Worm (Caenorhabditis elegans) whole organism, L2 larva: ENCODE measurements around the gene C08E8.4.

ENCODE experiments used
- F13H6.1 ChIP-seq: sonication (generic microtip); optimal IDR thresholded peaks from 2 replicates; lab custom pipeline; 2016; ENCODE audit warnings: missing genetic modification characterization, missing compliant biosample characterization
- Y55F3AM.14 ChIP-seq: fragments of 200-800 bp; sonication (Bioruptor generic); optimal IDR thresholded peaks from 2 replicates; lab custom pipeline; 2018; ENCODE audit warnings: mild to moderate bottlenecking, missing genetic modification characterization, missing compliant biosample characterization
- ZK546.5 ChIP-seq: sonication (generic microtip); optimal IDR thresholded peaks from 2 replicates; lab custom pipeline; 2017; ENCODE audit warnings: missing biosample characterization, missing genetic modification characterization
- alr-1 ChIP-seq: fragments of 150-350 bp; optimal IDR thresholded peaks from 2 replicates; lab custom pipeline; 2014; ENCODE audit warnings: missing biosample characterization, missing genetic modification characterization
- aly-2 ChIP-seq: fragments of 150-350 bp; optimal IDR thresholded peaks from 2 replicates; lab custom pipeline; 2014; ENCODE audit warnings: missing biosample characterization, missing genetic modification characterization
- ama-1 ChIP-seq: fragments of 150-350 bp; optimal IDR thresholded peaks from 2 replicates; lab custom pipeline; 2018; ENCODE audit warnings: inconsistent platforms
- blmp-1 ChIP-seq: sonication (generic microtip); optimal IDR thresholded peaks from 2 replicates; lab custom pipeline; 2017; ENCODE audit warnings: missing genetic modification characterization, mild to moderate bottlenecking, missing compliant biosample characterization, antibody characterized with exemption, moderate library complexity; ENCODE audit not compliant: insufficient read depth
- ceh-16 ChIP-seq: fragments of 150-350 bp; optimal IDR thresholded peaks from 2 replicates; lab custom pipeline; 2014; ENCODE audit warnings: missing biosample characterization, missing genetic modification characterization
- crh-2 ChIP-seq: sonication (generic microtip); optimal IDR thresholded peaks from 2 replicates; lab custom pipeline; 2017; ENCODE audit warnings: missing biosample characterization, missing genetic modification characterization
- dmd-4 ChIP-seq: sonication (generic microtip); optimal IDR thresholded peaks from 2 replicates; lab custom pipeline; 2017; ENCODE audit warnings: missing biosample characterization, missing genetic modification characterization
- elt-1 ChIP-seq: fragments of 150-350 bp; optimal IDR thresholded peaks from 2 replicates; lab custom pipeline; 2014; ENCODE audit warnings: missing biosample characterization, missing genetic modification characterization
- elt-3 ChIP-seq: sonication (generic microtip); optimal IDR thresholded peaks from 2 replicates; lab custom pipeline; 2017; ENCODE audit warnings: missing biosample characterization, missing genetic modification characterization
- fos-1 ChIP-seq: fragments of 150-350 bp; optimal IDR thresholded peaks from 2 replicates; lab custom pipeline; 2014; ENCODE audit warnings: missing biosample characterization, missing genetic modification characterization
- lin-11 ChIP-seq: fragments of 150-350 bp; sonication (generic microtip); optimal IDR thresholded peaks from 2 replicates; lab custom pipeline; 2014; ENCODE audit warnings: missing biosample characterization, missing genetic modification characterization, inconsistent platforms, mixed read lengths
- lin-13 ChIP-seq: fragments of 150-350 bp; optimal IDR thresholded peaks from 2 replicates; lab custom pipeline; 2014; ENCODE audit warnings: missing biosample characterization, missing genetic modification reagents, missing genetic modification characterization
- lin-39 ChIP-seq: fragments of 150-350 bp; optimal IDR thresholded peaks from 2 replicates; lab custom pipeline; 2014; ENCODE audit warnings: missing biosample characterization, missing genetic modification reagents, missing genetic modification characterization
- lsy-2 ChIP-seq, 2 experiments: fragments of 150-350 bp in 1 of 2; sonication (generic microtip) in 1 of 2; optimal IDR thresholded peaks; 2 replicates each; lab custom pipeline; 2014 to 2017; ENCODE audit warnings: missing biosample characterization in 2 of 2, missing genetic modification characterization in 2 of 2
- mbf-1 ChIP-seq: sonication (generic microtip); optimal IDR thresholded peaks from 2 replicates; lab custom pipeline; 2017; ENCODE audit warnings: missing biosample characterization, missing genetic modification characterization
- mdl-1 ChIP-seq, 2 experiments: fragments of 150-350 bp in 1 of 2; sonication (generic microtip) in 1 of 2; optimal IDR thresholded peaks; 2 replicates each; lab custom pipeline; 2017; ENCODE audit warnings: missing biosample characterization in 2 of 2, missing genetic modification characterization in 2 of 2
- nhr-12 ChIP-seq: fragments of 150-350 bp; optimal IDR thresholded peaks from 2 replicates; lab custom pipeline; 2014; ENCODE audit warnings: missing biosample characterization, missing genetic modification characterization
- nhr-129 ChIP-seq: fragments of 150-350 bp; optimal IDR thresholded peaks from 2 replicates; lab custom pipeline; 2014; ENCODE audit warnings: missing biosample characterization, missing genetic modification characterization
- nhr-21 ChIP-seq: fragments of 150-350 bp; optimal IDR thresholded peaks from 2 replicates; lab custom pipeline; 2014; ENCODE audit warnings: missing biosample characterization, missing genetic modification characterization
- nhr-237 ChIP-seq: fragments of 150-350 bp; optimal IDR thresholded peaks from 2 replicates; lab custom pipeline; 2014; ENCODE audit warnings: missing biosample characterization, missing genetic modification characterization
- sma-3 ChIP-seq: sonication (generic microtip); optimal IDR thresholded peaks from 2 replicates; lab custom pipeline; 2016; ENCODE audit warnings: missing genetic modification reagents, missing genetic modification characterization, missing compliant biosample characterization
- unc-55 ChIP-seq: fragments of 150-350 bp; sonication (generic microtip); optimal IDR thresholded peaks from 3 replicates; lab custom pipeline; 2014; ENCODE audit warnings: missing biosample characterization, missing genetic modification reagents, missing genetic modification characterization
- zag-1 ChIP-seq: fragments of 150-350 bp; optimal IDR thresholded peaks from 2 replicates; lab custom pipeline; 2014; ENCODE audit warnings: missing biosample characterization, missing genetic modification characterization
- ztf-1 ChIP-seq: fragments of 200-800 bp; sonication (Bioruptor generic); conservative IDR thresholded peaks from 2 replicates; pipeline ENCODE4 v1.3.6; 2022; ENCODE audit warnings: missing genetic modification characterization, missing compliant biosample characterization

Gene C08E8.4

DNA sequence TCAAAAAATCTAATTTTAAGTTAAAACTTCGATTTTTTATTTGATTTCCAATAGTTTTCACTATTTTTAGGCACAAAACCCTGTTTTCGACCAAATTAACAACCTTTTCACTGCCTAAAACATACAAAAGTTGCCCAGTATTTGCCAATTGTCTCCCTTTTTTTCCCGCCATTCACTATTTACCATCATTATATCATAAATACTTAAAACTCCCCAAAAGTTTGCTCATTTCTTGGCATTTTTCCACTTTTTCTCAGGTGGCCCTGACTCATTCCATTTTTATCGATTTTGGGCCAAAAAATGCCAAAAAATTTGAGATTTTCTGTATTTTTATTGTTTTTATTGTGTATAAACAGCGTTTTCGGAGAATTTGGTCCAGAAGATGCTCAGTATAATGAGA, 42.4 kb downstream of the C08E8.4 start, which contains the start of gene txt-8:
txt-8 (plus strand) TSS at position 301 of the 400 bp plus-strand sequence.
- TF ChIP-seq ama-1 (no peak), lsy-2 (tag; optimal IDR thresholded peaks at IDR 0.05; lab: Kevin White, UChicago) (no peak), nhr-21 (tag; lab: Kevin White, UChicago) (no peak), lin-13 (no peak), aly-2 (no peak), nhr-129 (tag; lab: Kevin White, UChicago) (no peak), zag-1 (tag; lab: Kevin White, UChicago) (no peak), mbf-1 (tag; lab: Kevin White, UChicago) (no peak), F13H6.1 (tag; lab: Kevin White, UChicago) (no peak), blmp-1 (no peak), unc-55 (GFP tag; lab: Kevin White, UChicago) (no peak), elt-1 (tag; lab: Kevin White, UChicago) (no peak), ceh-16 (tag; lab: Kevin White, UChicago) (no peak), nhr-12 (tag; lab: Kevin White, UChicago) (no peak), lin-11 (tag; lab: Kevin White, UChicago) (no peak), Y55F3AM.14 (GFP tag; lab: Kevin White, UChicago) (no peak), ztf-1 (no peak), elt-3 (tag; lab: Kevin White, UChicago) (no peak)

ce11 chrV:18420797-18421196, 49.2 kb downstream of the C08E8.4 start, which contains the start of gene srj-26:
Gene srj-26 (plus strand): TSS chrV:18421097.
- TF ChIP-seq nhr-237 = no peak
- TF ChIP-seq dmd-4 = no peak
- no peak for TF ChIP-seq crh-2 (tag; lab: Kevin White, UChicago)
- no peak for TF ChIP-seq ZK546.5 (tag; lab: Kevin White, UChicago)
- no peak for TF ChIP-seq sma-3
- no peak for TF ChIP-seq lin-39 (tag; lab: Kevin White, UChicago)
- TF ChIP-seq fos-1 = no peak
- no peak for TF ChIP-seq nhr-12 (tag; lab: Kevin White, UChicago)
- TF ChIP-seq alr-1 (tag; lab: Kevin White, UChicago) = no peak
- TF ChIP-seq mdl-1 (tag; optimal IDR thresholded peaks at IDR 0.05; lab: Kevin White, UChicago) = no peak
